Worm (Caenorhabditis elegans): Measurements from ENCODE around the gene H06H21.11.

Gene H06H21.11

ce11 chrIV:4781123-4781522 is 26.0 kb downstream of the H06H21.11 start:
- peak; percentile 67 for TF ChIP-seq hmg-1.2 (GFP tag; IDR thresholded peaks at IDR 0.05)
- no peak for TF ChIP-seq rpc-1 (optimal IDR thresholded peaks at IDR 0.05)
- TF ChIP-seq rpc-1 (tag; optimal IDR thresholded peaks at IDR 0.05), result no peak
- TF ChIP-seq unc-130 (GFP tag; optimal IDR thresholded peaks at IDR 0.05), result no peak

DNA sequence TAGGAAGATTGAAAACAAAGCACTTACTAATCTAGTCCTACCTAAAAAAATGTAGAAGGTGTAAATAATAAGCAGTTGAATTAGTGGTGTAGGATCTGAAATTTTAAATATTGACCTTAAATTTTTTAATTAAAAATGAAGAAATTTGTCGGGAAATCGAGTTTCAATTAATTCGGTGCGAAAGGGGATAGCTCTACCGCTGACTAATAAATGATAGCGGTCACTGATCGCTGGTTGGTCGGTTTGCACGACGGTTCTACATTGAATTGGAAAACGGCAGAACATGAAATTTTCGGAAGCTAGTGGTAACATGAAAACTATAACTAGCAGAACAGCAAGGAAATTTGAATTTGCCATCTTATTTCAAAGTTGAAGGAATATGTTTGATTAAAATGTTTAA is 27.0 kb downstream of the H06H21.11 start, which contains the start of gene set-15:
TSS of gene set-15 (minus strand) at position 101 of the 400 bp plus-strand sequence.
- TF ChIP-seq ztf-22 (GFP tag; optimal IDR thresholded peaks at IDR 0.05), result no peak
- TF ChIP-seq ceh-27 (GFP tag; optimal IDR thresholded peaks at IDR 0.05), result no peak
- TF ChIP-seq madf-8 (GFP tag; conservative IDR thresholded peaks at IDR 0.05), result no peak
- no peak for TF ChIP-seq hlh-12 (tag; optimal IDR thresholded peaks at IDR 0.05)
- no peak for TF ChIP-seq unc-62 (GFP tag; optimal IDR thresholded peaks at IDR 0.05)
- no peak for TF ChIP-seq nhr-80 (tag; optimal IDR thresholded peaks at IDR 0.05)
- no peak for TF ChIP-seq D2030.7 (GFP tag; IDR thresholded peaks at IDR 0.05)
- no peak for TF ChIP-seq Y67H2A.10 (GFP tag; conservative IDR thresholded peaks at IDR 0.05)
- TF ChIP-seq K12H6.12 (tag; optimal IDR thresholded peaks at IDR 0.05), result no peak
- no peak for TF ChIP-seq gei-17 (GFP tag; optimal IDR thresholded peaks at IDR 0.05)
- TF ChIP-seq efl-1 (GFP tag; optimal IDR thresholded peaks at IDR 0.05), result no peak
- no peak for TF ChIP-seq Y79H2A.3 (GFP tag; conservative IDR thresholded peaks at IDR 0.05)
- TF ChIP-seq ets-4 (GFP tag; optimal IDR thresholded peaks at IDR 0.05), result no peak
- TF ChIP-seq C17E4.6 (GFP tag; IDR thresholded peaks at IDR 0.05), result no peak
- TF ChIP-seq F55B11.4 (tag; optimal IDR thresholded peaks at IDR 0.05; ENCODE audit: borderline replicate concordance, insufficient read depth), result no peak
- no peak for TF ChIP-seq Y53G8AR.9 (GFP tag; conservative IDR thresholded peaks at IDR 0.05)
- no peak for TF ChIP-seq chd-7 (tag; optimal IDR thresholded peaks at IDR 0.05)
- no peak for TF ChIP-seq Y95B8A.8 (GFP tag; IDR thresholded peaks at IDR 0.05)
- TF ChIP-seq lir-1 (GFP tag; conservative IDR thresholded peaks at IDR 0.05), result no peak

ce11 chrIV:4776501-4776900 is 30.6 kb downstream of the H06H21.11 start:
- no peak for TF ChIP-seq attf-5 (GFP tag; optimal IDR thresholded peaks at IDR 0.05)
- TF ChIP-seq Y95B8A.8 (GFP tag; IDR thresholded peaks at IDR 0.05), result no peak
- peak; percentile 76; the same call in 1 of the 2 replicates for TF ChIP-seq nfyb-1 (GFP tag; IDR thresholded peaks at IDR 0.05)

ce11 chrIV:4776001-4776400 is 31.1 kb downstream of the H06H21.11 start, which contains the start of gene R11E3.19:
R11E3.19 (minus strand) TSS chrIV:4776101.
- TF ChIP-seq K12H6.12 (tag; optimal IDR thresholded peaks at IDR 0.05) (no peak), F37B4.10 (GFP tag; IDR thresholded peaks at IDR 0.05) (no peak), snpc-3.4 (tag; optimal IDR thresholded peaks at IDR 0.05) (no peak), him-1 (tag; optimal IDR thresholded peaks at IDR 0.05) (no peak), hlh-12 (tag; optimal IDR thresholded peaks at IDR 0.05) (no peak), egrh-3 (GFP tag; IDR thresholded peaks at IDR 0.05) (no peak), madf-3 (GFP tag; IDR thresholded peaks at IDR 0.05) (no peak), mcd-1 (GFP tag; IDR thresholded peaks at IDR 0.05) (no peak), madf-8 (GFP tag; conservative IDR thresholded peaks at IDR 0.05) (no peak), hrde-1 (tag; optimal IDR thresholded peaks at IDR 0.05; ENCODE audit: borderline replicate concordance) (no peak), cebp-2 (GFP tag; IDR thresholded peaks at IDR 0.05) (no peak), efl-1 (GFP tag; optimal IDR thresholded peaks at IDR 0.05) (no peak), akir-1 (GFP tag; optimal IDR thresholded peaks at IDR 0.05) (no peak), Y53F4B.3 (GFP tag; IDR thresholded peaks at IDR 0.05) (no peak), ztf-25 (GFP tag; IDR thresholded peaks at IDR 0.05) (no peak), gei-17 (GFP tag; optimal IDR thresholded peaks at IDR 0.05) (no peak), mel-28 (tag; optimal IDR thresholded peaks at IDR 0.05; ENCODE audit: borderline replicate concordance) (no peak), Y79H2A.3 (GFP tag; conservative IDR thresholded peaks at IDR 0.05) (no peak)

Measured in whole organism, young adult.